Fruit fly (Drosophila melanogaster) S2 (cell line): ENCODE measurements around the gene BuGZ.

ENCODE experiments used
- CG8478 ChIP-seq: fragments of >200 bp; optimal IDR thresholded peaks from 2 replicates; lab custom pipeline; 2018
- CTCF ChIP-seq, 2 experiments: fragments of >200 bp; optimal IDR thresholded peaks; 2 replicates each; lab custom pipeline; 2018

DNA sequence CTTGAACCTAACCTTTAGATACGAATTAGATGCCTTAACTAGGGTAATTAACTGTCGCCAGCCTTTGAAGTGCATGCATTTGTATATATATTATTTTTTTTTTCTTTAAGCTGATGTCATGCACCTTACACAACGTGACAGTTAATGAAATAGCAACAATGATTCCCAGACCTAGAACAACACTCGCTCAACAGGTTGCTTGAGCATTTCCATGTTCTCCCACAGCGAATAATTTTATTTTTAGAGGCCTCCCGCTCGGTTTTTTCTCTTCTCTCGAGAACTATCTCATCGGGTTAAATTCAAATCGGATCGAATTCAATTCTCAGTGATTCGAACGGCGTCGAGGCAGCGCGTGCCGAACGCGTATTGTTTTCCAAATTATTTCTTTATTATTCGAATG, 55.5 kb downstream of the BuGZ start, which contains the start of gene Ugt37D1:
- TF ChIP-seq CTCF (optimal IDR thresholded peaks at IDR 0.05; lab: Kevin White, UChicago), result no peak
- no peak for TF ChIP-seq CG8478
